Fruit fly (Drosophila melanogaster) whole organism: ENCODE results near the gene CG31121.

Experiments used
- CG8478 ChIP-seq: fragments of >200 bp; optimal IDR thresholded peaks from 2 replicates; lab custom pipeline; 2018; ENCODE audit warnings: inconsistent platforms
- Dll ChIP-seq: fragments of >200 bp; optimal IDR thresholded peaks from 2 replicates; lab custom pipeline; 2017
- pan ChIP-seq: fragments of >200 bp; optimal IDR thresholded peaks from 2 replicates; lab custom pipeline; 2017
- psq ChIP-seq: fragments of >200 bp; optimal IDR thresholded peaks from 2 replicates; lab custom pipeline; 2017
- usp ChIP-seq: fragments of >200 bp; optimal IDR thresholded peaks from 2 replicates; lab custom pipeline; 2017; ENCODE audit warnings: missing biosample characterization, missing genetic modification characterization, mixed read lengths

dm6 chr3R:24862065-24862464 is 32.3 kb downstream of the CG31121 start, which contains the start of gene CG13640:
- no peak for TF ChIP-seq Dll (lab: Kevin White, UChicago)
- TF ChIP-seq usp (GFP tag; lab: Kevin White, UChicago) = no peak
- no peak for TF ChIP-seq CG8478 (lab: Kevin White, UChicago)
- no peak for TF ChIP-seq psq (lab: Kevin White, UChicago)
- TF ChIP-seq pan = no peak
